Worm (Caenorhabditis elegans) whole organism, L3 larva: ENCODE measurements around the gene des-2.

Experiments used
- aly-2 ChIP-seq: fragments of 150-350 bp; optimal IDR thresholded peaks from 2 replicates; lab custom pipeline; 2014; ENCODE audit warnings: missing biosample characterization, missing genetic modification characterization
- ceh-16 ChIP-seq: sonication (generic microtip); optimal IDR thresholded peaks from 2 replicates; lab custom pipeline; 2017; ENCODE audit warnings: missing biosample characterization, missing genetic modification characterization
- jun-1 ChIP-seq: fragments of 150-350 bp; optimal IDR thresholded peaks from 2 replicates; lab custom pipeline; 2014; ENCODE audit warnings: missing biosample characterization, missing genetic modification reagents, missing genetic modification characterization

ce11 chrV:11470210-11470713 lies 48.8 kb upstream of the des-2 start, which contains the start of gene aat-6:
- TF ChIP-seq jun-1 (peak; percentile 37), aly-2 (tag; lab: Kevin White, UChicago) (no peak), ceh-16 (tag; lab: Kevin White, UChicago) (no peak)
